Worm (Caenorhabditis elegans) whole organism, midembryonic: Measurements from ENCODE around the gene T02D1.4.

ENCODE experiments used
- T22C8.4 ChIP-seq: fragments of 200-800 bp; sonication (Bioruptor generic); IDR thresholded peaks from 2 replicates; pipeline ENCODE4 v1.3.6; 2022; ENCODE audit warnings: missing genetic modification characterization, missing compliant biosample characterization
- cog-1 ChIP-seq: sonication (generic microtip); optimal IDR thresholded peaks from 2 replicates; lab custom pipeline; 2016; ENCODE audit warnings: missing genetic modification characterization, missing compliant biosample characterization
- flt-1 ChIP-seq: fragments of 200-800 bp; sonication (Bioruptor generic); IDR thresholded peaks from 2 replicates; pipeline ENCODE4 v1.3.6; 2022; ENCODE audit warnings: missing genetic modification characterization, missing compliant biosample characterization
- klf-2 ChIP-seq: fragments of 200-800 bp; sonication (Bioruptor generic); conservative IDR thresholded peaks from 2 replicates; pipeline ENCODE4 v1.3.6; 2022; ENCODE audit warnings: missing genetic modification reagents, missing genetic modification characterization, missing compliant biosample characterization
- med-1 ChIP-seq: sonication (generic microtip); optimal IDR thresholded peaks from 2 replicates; lab custom pipeline; 2017; ENCODE audit warnings: missing genetic modification characterization, mild to moderate bottlenecking, missing compliant biosample characterization, antibody characterized with exemption, missing genetic modification reagents; ENCODE audit not compliant: insufficient read depth
- ref-1 ChIP-seq: fragments of 200-800 bp; sonication (Bioruptor generic); conservative IDR thresholded peaks from 2 replicates; pipeline ENCODE4 v1.3.6; 2022; ENCODE audit warnings: missing genetic modification reagents, missing genetic modification characterization, missing compliant biosample characterization
- tab-1 ChIP-seq: fragments of 200-800 bp; sonication (Bioruptor generic); IDR thresholded peaks from 2 replicates; pipeline ENCODE4 v1.3.6; 2022; ENCODE audit warnings: missing genetic modification characterization, missing compliant biosample characterization
- ztf-23 ChIP-seq: fragments of 200-800 bp; sonication (Bioruptor generic); IDR thresholded peaks from 2 replicates; pipeline ENCODE4 v1.3.6; 2022; ENCODE audit warnings: missing genetic modification reagents, missing genetic modification characterization, missing compliant biosample characterization
- ztf-29 ChIP-seq: fragments of 200-800 bp; sonication (Bioruptor generic); IDR thresholded peaks from 2 replicates; pipeline ENCODE4 v1.3.6; 2022; ENCODE audit warnings: missing genetic modification reagents, missing genetic modification characterization, missing compliant biosample characterization

T02D1.4 gene

DNA sequence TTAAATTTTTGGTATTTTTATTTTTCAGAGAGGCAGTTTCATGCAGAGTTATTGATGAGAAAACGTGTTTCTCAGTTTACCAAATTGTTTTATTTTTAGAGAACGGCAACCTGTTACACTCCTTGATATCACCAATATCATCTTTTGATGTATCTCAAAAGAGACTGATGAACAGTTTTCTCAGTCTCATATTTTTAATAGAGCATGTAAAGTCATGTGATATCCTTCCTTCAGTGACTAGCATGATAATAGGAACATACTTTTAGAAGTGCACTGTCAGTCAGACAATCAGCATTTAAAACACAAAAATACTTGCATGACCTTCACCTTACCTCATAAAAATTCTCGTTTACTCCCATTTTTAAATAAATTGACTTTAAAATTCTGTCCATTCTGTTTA is 42.9 kb downstream of the T02D1.4 start, which contains the start of gene F11E6.11:
Gene F11E6.11 (plus strand): TSS at position 325 of the 400 bp plus-strand sequence.
- TF ChIP-seq cog-1 (tag; lab: Kevin White, UChicago) (no peak), med-1 (GFP tag; lab: Kevin White, UChicago) (no peak), ztf-29 (GFP tag; lab: Robert Waterston, UW) (no peak), ref-1 (GFP tag; lab: Robert Waterston, UW) (no peak), tab-1 (no peak), T22C8.4 (no peak), klf-2 (no peak), ztf-23 (GFP tag; lab: Robert Waterston, UW) (no peak), flt-1 (GFP tag; lab: Robert Waterston, UW) (no peak)

DNA sequence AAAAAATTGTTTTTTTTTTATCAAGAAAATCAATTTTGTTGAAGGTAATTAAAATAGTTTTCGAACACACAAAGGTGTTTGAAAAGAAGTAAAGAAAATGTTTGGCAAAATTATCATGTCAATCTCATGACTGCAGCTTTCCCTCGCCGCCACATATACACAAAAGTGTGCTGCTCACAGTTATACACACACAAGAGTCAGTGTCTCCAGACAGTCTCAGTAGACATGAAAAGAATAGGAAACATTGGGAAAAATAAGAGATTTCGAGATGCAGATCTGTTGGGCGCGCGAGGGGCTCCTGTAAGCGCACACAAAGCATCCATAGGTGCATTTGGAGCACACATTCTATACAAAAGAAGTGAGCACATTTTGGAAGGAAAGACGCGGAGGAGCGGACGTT is 48.8 kb downstream of the T02D1.4 start:
- TF ChIP-seq flt-1 (GFP tag; lab: Robert Waterston, UW), result no peak
- TF ChIP-seq ztf-23 (GFP tag; lab: Robert Waterston, UW), result no peak
- no peak for TF ChIP-seq T22C8.4
- TF ChIP-seq med-1 (GFP tag; lab: Kevin White, UChicago), result no peak
- TF ChIP-seq klf-2, result no peak
- no peak for TF ChIP-seq cog-1 (tag; lab: Kevin White, UChicago)
- TF ChIP-seq tab-1, result no peak
- TF ChIP-seq ref-1 (GFP tag; lab: Robert Waterston, UW), result no peak
- no peak for TF ChIP-seq ztf-29 (GFP tag; lab: Robert Waterston, UW)

DNA sequence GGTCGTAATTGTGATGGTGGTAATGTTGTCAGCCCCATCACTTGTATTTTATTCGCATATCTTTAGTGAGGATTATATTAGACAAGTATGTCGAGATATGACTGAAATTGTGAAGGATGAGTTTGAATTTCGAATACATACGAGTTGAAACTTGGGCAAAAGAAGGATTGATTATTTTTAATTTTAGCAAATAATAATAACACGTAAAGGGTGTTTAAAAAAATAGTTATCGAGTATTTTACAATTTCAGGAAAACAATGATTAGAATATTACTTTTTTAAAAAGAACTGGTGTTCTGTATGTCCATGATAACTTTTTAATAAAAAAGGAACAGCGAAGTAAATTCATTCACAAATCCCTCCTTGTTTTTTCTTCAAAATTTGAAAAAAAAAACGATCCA is 50.9 kb downstream of the T02D1.4 start, which contains the start of gene F11E6.8:
Gene F11E6.8 (minus strand): TSS at position 101 of the 400 bp plus-strand sequence.
- TF ChIP-seq ztf-23 (GFP tag; lab: Robert Waterston, UW), result no peak
- no peak for TF ChIP-seq tab-1
- no peak for TF ChIP-seq med-1 (GFP tag; lab: Kevin White, UChicago)
- no peak for TF ChIP-seq ztf-29 (GFP tag; lab: Robert Waterston, UW)
- TF ChIP-seq flt-1 (GFP tag; lab: Robert Waterston, UW), result no peak
- no peak for TF ChIP-seq cog-1 (tag; lab: Kevin White, UChicago)
- TF ChIP-seq T22C8.4, result no peak
- no peak for TF ChIP-seq ref-1 (GFP tag; lab: Robert Waterston, UW)
- TF ChIP-seq klf-2, result no peak
